Worm (Caenorhabditis elegans) whole organism, L4 larva: ENCODE results near the gene fbxc-51.
"Not testable (repeated sequence)": the region's sequence is repeated elsewhere in the genome, so short reads cannot be mapped to it uniquely, and the experiment has no call there.

ENCODE experiments used
- F26F4.8 ChIP-seq: fragments of 200-800 bp; sonication (Bioruptor generic); conservative IDR thresholded peaks from 2 replicates; pipeline ENCODE4 v1.3.6; 2022; ENCODE audit warnings: missing genetic modification characterization, missing compliant biosample characterization
- F49E8.2 ChIP-seq: sonication (generic microtip); optimal IDR thresholded peaks from 2 replicates; lab custom pipeline; 2016; ENCODE audit warnings: missing compliant biosample characterization, mild to moderate bottlenecking, missing genetic modification characterization, borderline replicate concordance
- ZK337.2 ChIP-seq: fragments of 200-800 bp; sonication (Bioruptor generic); IDR thresholded peaks from 2 replicates; pipeline ENCODE4 v1.3.6; 2022; ENCODE audit warnings: missing genetic modification reagents, missing genetic modification characterization, missing compliant biosample characterization
- aha-1 ChIP-seq: fragments of 150-350 bp; peaks from one replicate; lab custom pipeline; 2014; ENCODE audit warnings: missing biosample characterization, missing genetic modification characterization
- arid-1 ChIP-seq: fragments of 200-800 bp; sonication (Bioruptor generic); conservative IDR thresholded peaks from 2 replicates; pipeline ENCODE4 v1.3.6; 2022; ENCODE audit warnings: missing genetic modification reagents, missing genetic modification characterization, missing compliant biosample characterization
- ceh-82 ChIP-seq: sonication (generic microtip); optimal IDR thresholded peaks from 2 replicates; lab custom pipeline; 2017; ENCODE audit warnings: missing biosample characterization, missing genetic modification characterization
- dpl-1 ChIP-seq: fragments of 150-350 bp; optimal IDR thresholded peaks from 2 replicates; lab custom pipeline; 2014; ENCODE audit warnings: missing biosample characterization, missing genetic modification reagents, missing genetic modification characterization
- duxl-1 ChIP-seq: sonication (generic microtip); optimal IDR thresholded peaks from 2 replicates; lab custom pipeline; 2016; ENCODE audit warnings: mild to moderate bottlenecking, missing genetic modification characterization, moderate library complexity, missing compliant biosample characterization; ENCODE audit not compliant: poor library complexity
- egl-27 ChIP-seq: sonication (generic microtip); optimal IDR thresholded peaks from 3 replicates; lab custom pipeline; 2017; ENCODE audit warnings: missing biosample characterization, missing genetic modification reagents, missing genetic modification characterization
- egl-43 ChIP-seq: fragments of 200-800 bp; sonication (Bioruptor generic); IDR thresholded peaks from 2 replicates; pipeline ENCODE4 v1.3.6; 2022; ENCODE audit warnings: missing genetic modification reagents, missing genetic modification characterization, missing compliant biosample characterization
- fos-1 ChIP-seq: fragments of 150-350 bp; optimal IDR thresholded peaks from 2 replicates; lab custom pipeline; 2014; ENCODE audit warnings: missing biosample characterization, missing genetic modification characterization
- gei-8 ChIP-seq: fragments of 200-800 bp; sonication (Bioruptor generic); optimal IDR thresholded peaks from 2 replicates; lab custom pipeline; 2018; ENCODE audit warnings: mild to moderate bottlenecking, missing genetic modification characterization, missing compliant biosample characterization
- hlh-11 ChIP-seq: fragments of 200-800 bp; sonication (Bioruptor generic); optimal IDR thresholded peaks from 2 replicates; lab custom pipeline; 2018; ENCODE audit warnings: mild to moderate bottlenecking, missing genetic modification characterization, missing compliant biosample characterization
- lim-7 ChIP-seq: fragments of 200-800 bp; sonication (Bioruptor generic); IDR thresholded peaks from 2 replicates; pipeline ENCODE4 v1.3.6; 2022; ENCODE audit warnings: missing genetic modification characterization, missing compliant biosample characterization
- lin-1 ChIP-seq: fragments of 200-800 bp; sonication (Bioruptor generic); IDR thresholded peaks from 2 replicates; pipeline ENCODE4 v1.3.6; 2022; ENCODE audit warnings: missing genetic modification reagents, missing genetic modification characterization, missing compliant biosample characterization
- mdl-1 ChIP-seq, 2 experiments: fragments of 150-350 bp in 1 of 2; sonication (generic microtip) in 1 of 2; optimal IDR thresholded peaks; 2 replicates each; lab custom pipeline; 2014 to 2017; ENCODE audit warnings: missing biosample characterization in 2 of 2, missing genetic modification characterization in 2 of 2
- mdt-29 ChIP-seq: fragments of 200-800 bp; sonication (Bioruptor generic); IDR thresholded peaks from 2 replicates; pipeline ENCODE4 v1.3.6; 2022; ENCODE audit warnings: missing genetic modification reagents, missing genetic modification characterization, missing compliant biosample characterization
- mes-2 ChIP-seq: sonication (generic microtip); optimal IDR thresholded peaks from 2 replicates; lab custom pipeline; 2016; ENCODE audit warnings: missing genotype, mild to moderate bottlenecking, missing genetic modification characterization, missing compliant biosample characterization; ENCODE audit not compliant: poor library complexity, severe bottlenecking
- mxl-2 ChIP-seq: fragments of 200-800 bp; sonication (Bioruptor generic); conservative IDR thresholded peaks from 2 replicates; pipeline ENCODE4 v1.3.6; 2022; ENCODE audit warnings: missing genetic modification reagents, missing genetic modification characterization, missing compliant biosample characterization
- mxl-3 ChIP-seq: fragments of 200-800 bp; sonication (Bioruptor generic); optimal IDR thresholded peaks from 2 replicates; lab custom pipeline; 2018; ENCODE audit warnings: mild to moderate bottlenecking, missing genetic modification characterization, missing compliant biosample characterization
- nhr-102 ChIP-seq: sonication (generic microtip); optimal IDR thresholded peaks from 2 replicates; lab custom pipeline; 2016; ENCODE audit warnings: mild to moderate bottlenecking, missing genetic modification characterization, moderate library complexity, missing compliant biosample characterization
- nhr-77 ChIP-seq: fragments of 150-350 bp; optimal IDR thresholded peaks from 2 replicates; lab custom pipeline; 2014; ENCODE audit warnings: missing biosample characterization, missing genetic modification characterization
- pha-4 ChIP-seq, 2 experiments: fragments of 150-350 bp in 1 of 2; fragments of 200-800 bp in 1 of 2; sonication (Bioruptor generic) in 1 of 2; IDR thresholded peaks in 1 of 2; optimal IDR thresholded peaks in 1 of 2; 2 replicates each; pipeline versions ENCODE4 v1.3.6 to Lab custom; 2014 to 2022; ENCODE audit warnings: missing genetic modification characterization in 2 of 2, missing genetic modification reagents in 2 of 2, missing biosample characterization in 1 of 2, missing compliant biosample characterization in 1 of 2
- php-3 ChIP-seq: fragments of 200-800 bp; sonication (Bioruptor generic); IDR thresholded peaks from 2 replicates; pipeline ENCODE4 v1.3.6; 2022; ENCODE audit warnings: missing genetic modification reagents, missing genetic modification characterization, missing compliant biosample characterization
- rbr-2 ChIP-seq: sonication (generic microtip); optimal IDR thresholded peaks from 2 replicates; lab custom pipeline; 2016; ENCODE audit warnings: missing genotype, missing genetic modification characterization, missing compliant biosample characterization
- sdz-12 ChIP-seq: fragments of 200-800 bp; sonication (Bioruptor generic); optimal IDR thresholded peaks from 2 replicates; lab custom pipeline; 2018; ENCODE audit warnings: mild to moderate bottlenecking, missing genetic modification characterization, missing compliant biosample characterization
- tra-1 ChIP-seq: fragments of 200-800 bp; sonication (Bioruptor generic); IDR thresholded peaks from 2 replicates; pipeline ENCODE4 v1.3.6; 2022; ENCODE audit warnings: missing genetic modification reagents, missing genetic modification characterization, missing compliant biosample characterization
- unc-130 ChIP-seq: sonication (generic microtip); optimal IDR thresholded peaks from 2 replicates; lab custom pipeline; 2016; ENCODE audit warnings: missing genetic modification reagents, missing genetic modification characterization, missing compliant biosample characterization
- vab-7 ChIP-seq: fragments of 200-800 bp; sonication (Bioruptor generic); IDR thresholded peaks from 2 replicates; pipeline ENCODE4 v1.3.6; 2022; ENCODE audit warnings: missing genetic modification reagents, missing genetic modification characterization, missing compliant biosample characterization
- zag-1 ChIP-seq: fragments of 150-350 bp; optimal IDR thresholded peaks from 2 replicates; lab custom pipeline; 2014; ENCODE audit warnings: missing biosample characterization, missing genetic modification characterization
- zip-11 ChIP-seq: fragments of 200-800 bp; sonication (Bioruptor generic); IDR thresholded peaks from 2 replicates; pipeline ENCODE4 v1.3.6; 2022; ENCODE audit warnings: missing genetic modification characterization, missing compliant biosample characterization
- zip-2 ChIP-seq: fragments of 150-350 bp; optimal IDR thresholded peaks from 2 replicates; lab custom pipeline; 2014; ENCODE audit warnings: missing biosample characterization, missing genetic modification characterization
- ztf-11 ChIP-seq: fragments of 150-350 bp; optimal IDR thresholded peaks from 2 replicates; lab custom pipeline; 2014; ENCODE audit warnings: missing biosample characterization, missing genetic modification characterization
- ztf-7 ChIP-seq: fragments of 150-350 bp; optimal IDR thresholded peaks from 2 replicates; lab custom pipeline; 2014; ENCODE audit warnings: missing biosample characterization, missing genetic modification characterization

Gene fbxc-51

DNA sequence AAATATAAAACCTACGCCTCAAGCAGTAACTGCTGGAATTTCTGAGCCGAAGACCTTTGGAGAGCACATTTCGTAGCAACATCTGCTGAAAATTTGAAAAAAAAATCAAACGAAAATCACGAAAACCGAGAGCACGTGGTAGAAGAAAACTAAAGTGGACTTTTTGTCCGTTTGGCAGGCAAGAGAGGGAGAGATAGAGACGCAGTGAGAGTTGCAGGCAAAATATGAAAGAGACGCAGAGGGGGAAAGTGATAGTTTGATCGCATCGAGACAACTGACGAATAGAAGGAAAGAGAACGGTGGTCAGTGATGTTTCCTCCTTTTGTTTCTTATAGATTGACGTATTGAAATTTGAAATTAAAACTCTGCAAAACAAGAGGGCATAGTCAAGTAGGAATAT is 20.1 kb upstream of the fbxc-51 start, which contains the start of the genes acdh-9 and F28A10.13 (continued):
- TF ChIP-seq fos-1 (tag; lab: Kevin White, UChicago), result no peak
- peak; percentile 89 for TF ChIP-seq hlh-11 (tag; lab: Kevin White, UChicago)
- no peak for TF ChIP-seq ZK337.2 (GFP tag; lab: Robert Waterston, UW)
- TF ChIP-seq ztf-7 (tag; lab: Kevin White, UChicago), result no peak
- TF ChIP-seq tra-1 (GFP tag; lab: Robert Waterston, UW), result no peak
- TF ChIP-seq ztf-11 (tag; lab: Kevin White, UChicago), result no peak
- TF ChIP-seq gei-8 (GFP tag; lab: Kevin White, UChicago), result no peak
- TF ChIP-seq rbr-2, result no peak
- TF ChIP-seq nhr-77 (tag; lab: Kevin White, UChicago), result peak; percentile 36
- TF ChIP-seq unc-130 (GFP tag; lab: Kevin White, UChicago), result no peak
- TF ChIP-seq ceh-82, result no peak
- peak; percentile 2 for TF ChIP-seq dpl-1 (GFP tag; lab: Kevin White, UChicago)
- no peak for TF ChIP-seq F49E8.2 (tag; lab: Kevin White, UChicago)
- peak; percentile 79 to 96 for TF ChIP-seq mdl-1 (tag; optimal IDR thresholded peaks at IDR 0.05; lab: Kevin White, UChicago)
- peak; percentile 89 for TF ChIP-seq mxl-3 (GFP tag; lab: Kevin White, UChicago)
- TF ChIP-seq lin-1, result no peak
- no peak for TF ChIP-seq zip-11 (GFP tag; lab: Robert Waterston, UW)
- no peak for TF ChIP-seq vab-7 (GFP tag; lab: Robert Waterston, UW)
- no peak for TF ChIP-seq egl-27
- no peak for TF ChIP-seq nhr-102 (tag; lab: Kevin White, UChicago)
- TF ChIP-seq mdt-29 (GFP tag; lab: Robert Waterston, UW), result no peak
- TF ChIP-seq mes-2, result peak; percentile 54
- TF ChIP-seq php-3 (GFP tag; lab: Robert Waterston, UW), result 0 out of 2 replicates have a peak, but pooled peaks have one; percentile 18
- no peak for TF ChIP-seq mxl-2 (GFP tag; lab: Robert Waterston, UW)

DNA sequence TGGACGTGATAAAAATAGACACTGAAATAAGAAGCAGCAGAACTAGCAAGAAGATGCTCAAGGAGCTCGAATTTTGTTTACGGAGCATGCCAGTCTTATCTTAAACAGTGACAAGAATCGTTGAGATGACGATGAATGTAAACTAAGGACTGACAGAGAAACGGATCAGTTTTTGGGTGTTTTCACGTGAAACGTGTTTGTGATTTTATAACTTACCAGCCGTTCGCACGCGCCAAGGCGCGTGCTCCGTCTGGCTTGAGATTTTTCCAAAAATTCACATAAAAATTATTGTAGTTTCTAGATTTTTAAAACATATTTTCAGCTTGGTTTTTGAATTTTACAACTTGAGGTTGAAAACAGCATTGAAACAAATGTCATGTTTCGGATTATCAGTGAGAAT is 18.0 kb upstream of the fbxc-51 start, which contains the start of gene F28A10.5:
F28A10.5 (minus strand) TSS at position 101 of the 400 bp plus-strand sequence.
- not testable (repeated sequence) for TF ChIP-seq fos-1 (tag; lab: Kevin White, UChicago); sdz-12 (GFP tag; lab: Kevin White, UChicago); gei-8 (GFP tag; lab: Kevin White, UChicago)

DNA sequence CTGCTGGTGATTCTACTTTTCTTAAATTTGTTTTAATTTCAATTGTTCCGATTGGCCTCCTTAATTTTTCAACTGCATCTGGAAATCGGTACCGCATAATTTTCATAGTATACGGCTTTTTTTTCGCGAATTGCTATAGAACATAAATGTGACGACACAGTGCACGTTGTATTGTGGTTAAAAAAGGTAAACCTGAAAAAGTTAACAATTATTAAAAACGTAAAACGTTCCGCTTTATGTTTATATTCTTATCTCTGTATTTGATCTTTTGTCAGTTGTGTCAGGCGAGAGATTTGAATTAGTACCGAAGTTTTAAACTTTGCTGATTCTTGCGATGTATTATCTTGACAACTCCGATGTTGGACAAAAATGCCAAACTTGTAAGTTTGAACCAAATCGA is 7.0 kb upstream of the fbxc-51 start, which contains the start of gene Y46B2A.4:
Y46B2A.4 (plus strand) TSS at position 301 of the 400 bp plus-strand sequence.
- no peak for TF ChIP-seq egl-43 (GFP tag; lab: Robert Waterston, UW)
- TF ChIP-seq F26F4.8 (GFP tag; lab: Robert Waterston, UW), result no peak
- no peak for TF ChIP-seq mes-2
- no peak for TF ChIP-seq zip-2 (tag; lab: Kevin White, UChicago)
- TF ChIP-seq zag-1 (tag; lab: Kevin White, UChicago), result no peak
- no peak for TF ChIP-seq arid-1 (GFP tag; lab: Robert Waterston, UW)
- no peak for TF ChIP-seq duxl-1
- TF ChIP-seq, all 104 proteins: peak for 0

DNA sequence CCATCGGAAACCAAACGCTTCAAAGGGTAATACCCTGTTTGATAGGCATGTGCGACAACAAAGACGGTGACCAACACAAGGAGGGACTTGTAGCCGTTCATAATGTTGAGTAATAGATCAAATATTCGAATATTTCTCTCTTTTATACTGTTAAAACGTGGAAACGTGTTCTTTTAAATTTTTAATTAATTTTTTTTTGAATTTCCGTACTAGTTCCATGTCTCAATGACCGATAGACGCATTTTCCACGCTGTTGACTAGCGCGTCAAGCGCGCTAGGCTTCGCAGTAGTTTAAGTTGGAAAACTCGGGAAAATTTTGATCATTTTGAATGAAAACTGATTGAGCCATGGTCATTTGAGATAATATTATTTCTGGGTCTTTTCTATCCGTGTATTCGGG is 1.8 kb upstream of the fbxc-51 start, which contains the start of gene Y46B2A.3:
Y46B2A.3 (minus strand) TSS at position 101 of the 400 bp plus-strand sequence.
- TF ChIP-seq aha-1 (tag; lab: Kevin White, UChicago) (peak; percentile 35), lim-7 (no peak), pha-4 (GFP tag; IDR thresholded peaks at IDR 0.05; lab: Robert Waterston, UW) (no peak), pha-4 (tag; optimal IDR thresholded peaks at IDR 0.05; lab: Kevin White, UChicago) (no peak)
- TF ChIP-seq, all 104 proteins: peak for 1
